Worm (Caenorhabditis elegans): ENCODE data around the gene C44H4.6.

C44H4.6 gene

DNA sequence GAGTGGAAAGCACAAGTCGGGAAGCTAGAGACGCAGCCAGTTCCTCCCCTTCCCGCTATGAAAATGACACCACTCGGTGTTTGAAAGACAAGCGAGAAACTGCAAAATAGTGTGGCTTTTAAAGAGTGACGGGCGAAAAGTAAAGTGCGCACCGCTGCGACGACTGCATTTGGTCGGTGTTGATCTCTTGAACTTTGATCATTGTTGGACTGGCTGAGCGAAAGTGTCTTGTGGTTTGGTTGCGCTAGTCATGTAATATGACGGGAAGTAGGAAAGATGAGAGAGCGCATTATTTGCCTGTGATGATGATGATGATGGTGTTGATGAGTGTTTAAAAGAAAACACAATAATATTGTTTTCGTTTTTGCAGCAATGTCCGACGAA, 38.9 kb downstream of the C44H4.6 start (continued):
- TF ChIP-seq pha-2 (tag; optimal IDR thresholded peaks at IDR 0.05) = peak; percentile 62
- peak; percentile 74 for TF ChIP-seq ceh-2 (tag; optimal IDR thresholded peaks at IDR 0.05)
- peak; percentile 63 for TF ChIP-seq pag-3 (tag; optimal IDR thresholded peaks at IDR 0.05; ENCODE audit: borderline replicate concordance)
- TF ChIP-seq unc-86 (tag; optimal IDR thresholded peaks at IDR 0.05) = no peak
- peak; percentile 53 for TF ChIP-seq K09A11.1 (tag; optimal IDR thresholded peaks at IDR 0.05; ENCODE audit: insufficient read depth)
- TF ChIP-seq pros-1 (tag; optimal IDR thresholded peaks at IDR 0.05) = peak; percentile 75
- peak; percentile 97 for TF ChIP-seq dve-1 (tag; optimal IDR thresholded peaks at IDR 0.05)
- peak; percentile 31 for TF ChIP-seq syd-9 (tag; optimal IDR thresholded peaks at IDR 0.05)
- peak; percentile 87 for TF ChIP-seq ceh-31 (tag; optimal IDR thresholded peaks at IDR 0.05)
- TF ChIP-seq hlh-8 (tag; optimal IDR thresholded peaks at IDR 0.05) = no peak
- TF ChIP-seq ttx-3 (tag; optimal IDR thresholded peaks at IDR 0.05) = no peak
- no peak for TF ChIP-seq unc-3 (GFP tag; conservative IDR thresholded peaks at IDR 0.05)
- TF ChIP-seq unc-3 (tag; optimal IDR thresholded peaks at IDR 0.05) = no peak
- peak; percentile 89 for TF ChIP-seq rnt-1 (tag; optimal IDR thresholded peaks at IDR 0.05)
- peak; percentile 53 for TF ChIP-seq dmd-4 (tag; optimal IDR thresholded peaks at IDR 0.05; ENCODE audit: borderline replicate concordance)
- no peak for TF ChIP-seq hlh-15 (tag; optimal IDR thresholded peaks at IDR 0.05)

DNA sequence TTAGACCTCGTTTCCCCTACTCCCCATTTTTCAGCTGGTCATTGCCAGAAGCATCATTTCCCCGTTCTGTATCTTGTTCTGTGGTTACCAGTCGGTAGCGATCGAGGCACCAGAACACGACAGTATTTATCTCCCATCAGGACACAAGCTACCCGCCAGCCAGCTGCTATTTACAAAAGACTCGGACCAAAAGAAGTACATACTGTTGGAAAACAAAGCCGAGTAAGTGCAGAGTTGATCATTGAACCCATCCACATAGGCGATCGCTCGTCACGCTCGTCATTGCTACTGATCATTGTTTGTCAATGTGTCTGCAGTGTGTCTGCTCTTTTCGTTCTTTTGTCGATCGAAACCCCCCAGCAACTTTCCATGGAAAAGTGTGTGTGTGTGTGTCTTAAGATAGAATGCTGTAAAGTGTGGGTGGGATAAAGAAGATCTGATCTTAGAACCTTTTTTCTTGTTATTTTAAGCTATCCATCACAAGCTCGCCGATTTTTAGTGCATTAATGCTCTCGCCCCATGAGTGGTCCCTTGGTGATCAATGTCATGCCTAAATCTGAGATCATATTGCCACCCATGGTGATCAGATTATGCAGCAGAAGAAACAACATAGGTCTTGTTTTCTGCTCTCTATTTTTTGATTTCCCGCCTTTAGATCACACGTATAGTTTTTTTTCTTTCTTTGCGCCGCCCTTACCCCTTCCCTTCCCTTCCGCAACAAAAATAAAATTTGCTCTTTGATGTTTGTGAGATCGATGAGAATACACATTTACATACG, 39.4 kb downstream of the C44H4.6 start:
- no peak for TF ChIP-seq unc-3 (GFP tag; conservative IDR thresholded peaks at IDR 0.05)
- TF ChIP-seq unc-3 (tag; optimal IDR thresholded peaks at IDR 0.05) = peak; percentile 49
- TF ChIP-seq C38D4.7 (GFP tag; optimal IDR thresholded peaks at IDR 0.05) = no peak
- TF ChIP-seq unc-42 (tag; optimal IDR thresholded peaks at IDR 0.05) = peak; percentile 75

DNA sequence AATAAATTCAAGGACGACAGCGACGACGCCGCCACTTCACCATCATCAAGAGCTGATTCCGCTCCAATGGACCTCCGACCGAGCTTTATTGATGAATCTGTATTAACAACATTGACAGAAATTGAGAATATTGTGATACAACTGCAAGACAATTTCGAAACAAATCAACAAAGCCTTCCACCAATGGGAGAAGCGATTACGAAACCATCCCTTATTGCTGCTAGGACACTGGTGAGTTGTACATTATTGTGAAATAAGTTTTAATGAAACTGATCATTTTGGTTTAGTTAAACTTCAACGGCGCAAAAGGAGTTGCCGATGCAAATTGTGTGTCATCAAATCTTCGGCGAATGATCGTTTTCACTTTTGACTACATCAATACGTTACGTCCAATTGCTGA, 40.1 kb downstream of the C44H4.6 start:
- TF ChIP-seq nfya-1 (tag; optimal IDR thresholded peaks at IDR 0.05) (peak; percentile 4), eyg-1 (tag; optimal IDR thresholded peaks at IDR 0.05) (no peak)

DNA sequence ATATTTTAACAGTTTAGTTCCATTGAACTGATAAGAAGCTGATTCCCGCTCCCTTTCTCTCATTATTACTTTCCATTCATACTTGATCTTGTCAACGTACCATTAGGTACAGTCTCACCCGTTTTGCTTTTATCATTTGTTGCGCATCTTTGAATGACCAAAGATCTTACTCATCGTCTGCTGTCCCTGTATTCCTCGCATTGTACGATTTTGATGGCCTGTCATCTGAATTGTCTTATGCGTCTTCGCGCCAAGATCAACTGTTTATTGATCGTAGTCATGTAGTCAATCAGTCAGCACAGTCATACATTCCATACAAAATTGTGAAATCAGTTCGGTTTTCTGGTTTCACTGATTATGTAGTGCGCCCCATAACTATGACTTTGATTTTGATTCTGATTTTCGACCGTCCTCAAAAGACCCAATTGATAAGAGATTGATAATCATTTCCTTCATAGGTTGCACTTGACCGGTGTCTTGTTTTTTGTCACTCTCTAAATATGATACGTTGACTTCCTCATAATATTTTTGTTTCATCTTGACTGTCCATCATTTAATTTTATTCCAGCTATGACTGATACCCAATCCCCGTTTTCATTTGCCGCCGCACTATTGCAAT, 41.1 kb downstream of the C44H4.6 start, which contains the start of gene nhr-3:
Gene nhr-3, plus strand, starts transcription at position 569 of the 619 bp plus-strand sequence.
- TF ChIP-seq pha-4 (tag; optimal IDR thresholded peaks at IDR 0.05) (no peak), ttx-3 (tag; optimal IDR thresholded peaks at IDR 0.05) (no peak), lin-11 (tag; optimal IDR thresholded peaks at IDR 0.05) (no peak)

DNA sequence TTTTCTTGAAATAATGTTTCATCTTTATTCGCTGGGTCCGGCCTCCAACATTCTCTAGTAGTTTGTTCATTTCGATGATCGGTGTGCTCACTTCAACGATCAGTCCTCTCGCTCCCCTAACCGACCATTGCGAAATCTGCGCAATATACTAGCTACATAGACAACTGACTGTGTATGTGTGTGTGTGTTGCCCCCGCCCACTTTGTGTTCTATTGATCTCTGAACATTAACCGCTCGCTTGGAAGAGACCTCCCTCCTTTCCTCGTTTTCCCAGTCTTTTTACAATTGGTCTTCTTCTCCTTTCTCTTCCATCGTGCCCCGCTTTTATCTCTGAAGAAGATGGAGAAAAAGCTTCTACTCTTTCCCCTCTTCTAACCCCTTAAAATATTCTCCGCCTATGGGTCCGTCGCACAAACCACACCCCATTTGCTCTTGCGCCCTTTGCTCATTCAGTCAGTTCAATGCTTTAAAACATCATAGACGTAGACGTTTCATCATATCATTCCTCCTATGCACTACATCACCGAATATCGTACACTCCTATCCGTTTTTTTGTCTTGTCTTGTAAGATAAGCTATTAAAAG, 41.7 kb downstream of the C44H4.6 start:
- peak; percentile 45 for TF ChIP-seq ceh-31 (tag; optimal IDR thresholded peaks at IDR 0.05)
- no peak for TF ChIP-seq pat-9 (tag; optimal IDR thresholded peaks at IDR 0.05)
- TF ChIP-seq tbx-2 (tag; optimal IDR thresholded peaks at IDR 0.05) = peak; percentile 53
- TF ChIP-seq C38D4.7 (GFP tag; optimal IDR thresholded peaks at IDR 0.05) = no peak
- TF ChIP-seq K02D7.2 (tag; optimal IDR thresholded peaks at IDR 0.05) = no peak
- TF ChIP-seq ceh-14 (tag; optimal IDR thresholded peaks at IDR 0.05) = peak; percentile 4
- peak; percentile 45 for TF ChIP-seq nfya-1 (tag; optimal IDR thresholded peaks at IDR 0.05)
- peak; percentile 42 for TF ChIP-seq unc-42 (tag; optimal IDR thresholded peaks at IDR 0.05)
- peak; percentile 49 for TF ChIP-seq syd-9 (tag; optimal IDR thresholded peaks at IDR 0.05)
- TF ChIP-seq ztf-16 (tag; optimal IDR thresholded peaks at IDR 0.05) = no peak
- TF ChIP-seq ref-2 (tag; optimal IDR thresholded peaks at IDR 0.05) = peak; percentile 48
- TF ChIP-seq tbx-7 (tag; optimal IDR thresholded peaks at IDR 0.05) = no peak
- no peak for TF ChIP-seq ttx-3 (tag; optimal IDR thresholded peaks at IDR 0.05)
- TF ChIP-seq ceh-30 (tag; optimal IDR thresholded peaks at IDR 0.05) = no peak
- TF ChIP-seq pax-1 (tag; optimal IDR thresholded peaks at IDR 0.05) = no peak
- peak; percentile 66 for TF ChIP-seq unc-55 (GFP tag; optimal IDR thresholded peaks at IDR 0.05)
- TF ChIP-seq nhr-232 (tag; optimal IDR thresholded peaks at IDR 0.05) = no peak
- TF ChIP-seq ceh-9 (tag; optimal IDR thresholded peaks at IDR 0.05) = no peak
- TF ChIP-seq ama-1 (optimal IDR thresholded peaks at IDR 0.05) = no peak
- TF ChIP-seq fkh-6 (tag; optimal IDR thresholded peaks at IDR 0.05) = no peak
- TF ChIP-seq lin-11 (tag; optimal IDR thresholded peaks at IDR 0.05) = no peak
- TF ChIP-seq mec-3 (tag; optimal IDR thresholded peaks at IDR 0.05; ENCODE audit: borderline replicate concordance) = no peak
- TF ChIP-seq fax-1 (tag; optimal IDR thresholded peaks at IDR 0.05) = no peak
- TF ChIP-seq C08G9.2 (tag; optimal IDR thresholded peaks at IDR 0.05) = no peak
- no peak for TF ChIP-seq rnt-1 (tag; optimal IDR thresholded peaks at IDR 0.05)
- TF ChIP-seq pha-4 (tag; optimal IDR thresholded peaks at IDR 0.05) = no peak
- no peak for TF ChIP-seq nhr-11 (tag; optimal IDR thresholded peaks at IDR 0.05)
- no peak for TF ChIP-seq elt-2 (tag; optimal IDR thresholded peaks at IDR 0.05)
